Worm (Caenorhabditis elegans): ENCODE measurements around the gene Y57G11B.3.

DNA sequence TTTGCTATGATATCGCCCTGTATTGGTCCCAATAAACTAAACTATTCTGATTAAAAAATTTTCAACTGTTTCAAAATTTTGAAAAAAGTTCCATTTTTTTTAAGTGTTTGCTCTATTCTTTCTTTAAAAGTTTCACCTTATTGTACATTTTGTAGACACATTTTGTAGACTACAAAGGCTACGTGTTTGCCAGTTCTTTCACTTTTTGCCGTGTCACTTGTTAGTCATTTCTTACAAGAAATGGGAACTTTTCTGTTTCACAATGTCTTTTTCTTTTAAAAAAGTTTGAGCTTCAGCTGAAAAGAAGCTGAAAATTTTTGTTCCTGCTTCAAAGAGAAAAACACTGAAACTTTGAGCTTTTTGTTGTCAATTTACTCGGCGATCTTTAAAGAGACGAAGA lies 42.9 kb upstream of the Y57G11B.3 start:
- no peak for TF ChIP-seq madf-8 (GFP tag; conservative IDR thresholded peaks at IDR 0.05)
- no peak for TF ChIP-seq zfh-2 (GFP tag; conservative IDR thresholded peaks at IDR 0.05)
- no peak for TF ChIP-seq somi-1 (GFP tag; optimal IDR thresholded peaks at IDR 0.05)
- TF ChIP-seq ztf-25 (GFP tag; IDR thresholded peaks at IDR 0.05), result no peak
- no peak for TF ChIP-seq hlh-12 (tag; optimal IDR thresholded peaks at IDR 0.05)
- no peak for TF ChIP-seq cebp-1 (GFP tag; IDR thresholded peaks at IDR 0.05)
- no peak for TF ChIP-seq cebp-1 (tag; optimal IDR thresholded peaks at IDR 0.05)
- TF ChIP-seq sdz-38 (tag; optimal IDR thresholded peaks at IDR 0.05), result no peak
- no peak for TF ChIP-seq C17E4.6 (GFP tag; IDR thresholded peaks at IDR 0.05)
- no peak for TF ChIP-seq madf-3 (GFP tag; IDR thresholded peaks at IDR 0.05)
- no peak for TF ChIP-seq nhr-120 (GFP tag; IDR thresholded peaks at IDR 0.05)
- TF ChIP-seq F52B5.7 (tag; optimal IDR thresholded peaks at IDR 0.05), result no peak
- TF ChIP-seq efl-1 (GFP tag; optimal IDR thresholded peaks at IDR 0.05), result no peak
- no peak for TF ChIP-seq unc-62 (GFP tag; optimal IDR thresholded peaks at IDR 0.05)
